Fruit fly (Drosophila melanogaster) whole organism, wandering third instar larva: Measurements from ENCODE around the gene gcm2.

Experiments
- CG32264 ChIP-seq: fragments of 200-800 bp; sonication (Bioruptor generic); optimal IDR thresholded peaks from 2 replicates; lab custom pipeline; 2016; ENCODE audit warnings: missing biosample characterization, missing genetic modification characterization
- Mio ChIP-seq: sonication (Bioruptor generic); optimal IDR thresholded peaks from 2 replicates; lab custom pipeline; 2016; ENCODE audit warnings: missing biosample characterization, missing genetic modification characterization
- fru ChIP-seq: fragments of 200-800 bp; sonication (Bioruptor generic); optimal IDR thresholded peaks from 3 replicates; lab custom pipeline; 2016; ENCODE audit warnings: missing biosample characterization, mild to moderate bottlenecking, missing genetic modification characterization
- pan ChIP-seq: fragments of >200 bp; optimal IDR thresholded peaks from 2 replicates; lab custom pipeline; 2017
- psq ChIP-seq: fragments of 200-800 bp; sonication (Bioruptor generic); optimal IDR thresholded peaks from 3 replicates; lab custom pipeline; 2017; ENCODE audit warnings: missing biosample characterization, mild to moderate bottlenecking, missing genetic modification characterization, moderate library complexity

DNA sequence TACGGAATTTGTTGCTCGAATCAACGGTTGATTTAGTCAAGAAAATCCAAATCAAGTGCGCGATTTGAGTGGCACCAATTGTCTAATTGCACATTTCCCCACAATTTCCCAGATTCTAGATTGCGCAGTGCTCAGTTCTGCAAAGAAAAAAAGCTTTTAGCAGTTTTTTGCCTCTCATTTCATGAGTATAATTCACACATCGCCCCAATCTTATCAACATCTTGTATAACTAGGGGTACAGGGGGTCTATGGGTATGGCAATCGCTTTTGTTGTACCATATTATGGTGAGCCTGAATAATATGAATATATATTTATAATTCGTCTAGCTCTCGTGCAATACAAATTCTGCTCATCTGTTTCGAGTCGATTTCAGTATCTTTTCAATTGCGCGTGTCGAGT lies 10.5 kb downstream of the gcm2 start:
- TF ChIP-seq psq (GFP tag; lab: Kevin White, UChicago) (no peak), fru (no peak), CG32264 (GFP tag; lab: Kevin White, UChicago) (no peak), pan (no peak), Mio (GFP tag; lab: Kevin White, UChicago) (no peak)
